Fruit fly (Drosophila melanogaster): Measurements from ENCODE around the gene CG4582.
A peak's percentile ranks its signal among the peaks of the same experiment; 100 is the strongest.

Gene CG4582

DNA sequence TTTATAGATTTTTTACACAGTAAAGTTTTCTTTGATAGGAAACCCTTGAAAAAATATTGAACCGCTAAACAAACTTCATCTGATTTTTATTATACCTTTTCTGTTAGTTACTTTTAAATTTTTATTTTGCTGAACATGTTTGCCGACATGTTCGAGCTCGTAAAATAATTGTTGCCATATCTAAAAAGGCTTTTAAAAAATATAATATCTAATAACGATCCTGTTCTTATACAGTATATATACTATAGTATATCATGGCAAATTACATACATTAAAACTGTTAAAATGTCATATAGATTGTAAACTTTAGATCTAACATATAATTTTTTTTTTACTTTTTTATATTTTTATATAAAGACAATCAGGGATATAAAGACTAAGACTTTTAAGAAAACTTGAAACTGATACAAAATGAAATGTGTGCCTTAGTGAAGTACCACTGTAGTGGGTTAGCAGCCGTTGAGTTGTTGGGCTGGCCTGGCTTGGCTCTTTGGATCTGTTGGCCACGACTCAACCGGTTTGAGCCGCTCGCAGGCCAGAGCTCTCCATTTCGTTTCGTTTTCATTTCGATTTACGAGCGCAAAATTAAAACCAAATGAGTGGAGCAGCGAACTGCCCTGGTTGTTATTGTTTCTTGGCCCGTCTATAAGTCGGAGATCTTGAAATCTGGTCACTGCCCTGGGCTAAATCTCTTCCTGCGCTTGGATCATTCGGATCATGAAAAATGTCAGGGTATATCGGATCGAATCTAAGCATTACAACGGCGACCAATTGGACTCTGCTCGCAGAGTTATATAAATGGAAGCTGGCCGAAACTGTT is 50.4 kb downstream of the CG4582 start (continued):
- TF ChIP-seq Bgb (GFP tag; IDR thresholded peaks at IDR 0.05; ENCODE audit: partially characterized antibody) (no peak), D19B (GFP tag; optimal IDR thresholded peaks at IDR 0.05) (no peak), Ptx1 (GFP tag; IDR thresholded peaks at IDR 0.05) (peak; percentile 39; the same call in 1 of the 2 replicates), pita (GFP tag; optimal IDR thresholded peaks at IDR 0.05) (no peak), CG31441 (GFP tag; IDR thresholded peaks at IDR 0.05) (peak; percentile 67), unpg (GFP tag; optimal IDR thresholded peaks at IDR 0.05) (no peak), CG16813 (GFP tag; IDR thresholded peaks at IDR 0.05; ENCODE audit: partially characterized antibody) (no peak), Vsx1 (GFP tag; optimal IDR thresholded peaks at IDR 0.05) (no peak), Dip2 (GFP tag; IDR thresholded peaks at IDR 0.05) (no peak), CG10431 (GFP tag; optimal IDR thresholded peaks at IDR 0.05) (no peak), CG13123 (GFP tag; optimal IDR thresholded peaks at IDR 0.05) (no peak), CG9437 (GFP tag; optimal IDR thresholded peaks at IDR 0.05) (peak; percentile 20), rib (GFP tag; IDR thresholded peaks at IDR 0.05) (no peak), CG15601 (tag; optimal IDR thresholded peaks at IDR 0.05) (no peak), CoRest (tag; optimal IDR thresholded peaks at IDR 0.05) (peak; percentile 36), CG15696 (tag; optimal IDR thresholded peaks at IDR 0.05) (no peak), zf30C (GFP tag; optimal IDR thresholded peaks at IDR 0.05) (no peak), ato (GFP tag; IDR thresholded peaks at IDR 0.05; ENCODE audit: partially characterized antibody) (no peak), Sox102F (GFP tag; optimal IDR thresholded peaks at IDR 0.05) (peak; percentile 32), CG13424 (tag; optimal IDR thresholded peaks at IDR 0.05) (peak; percentile 33), Atf-2 (GFP tag; optimal IDR thresholded peaks at IDR 0.05) (no peak), crp (GFP tag; optimal IDR thresholded peaks at IDR 0.05) (no peak), CG2712 (tag; optimal IDR thresholded peaks at IDR 0.05) (peak; percentile 42), row (GFP tag; IDR thresholded peaks at IDR 0.05) (peak; percentile 49), CG7745 (tag; optimal IDR thresholded peaks at IDR 0.05) (no peak), CG17359 (tag; optimal IDR thresholded peaks at IDR 0.05) (peak; percentile 14), ftz-f1 (GFP tag; optimal IDR thresholded peaks at IDR 0.05) (no peak), GATAe (GFP tag; conservative IDR thresholded peaks at IDR 0.05) (no peak), nom (GFP tag; optimal IDR thresholded peaks at IDR 0.05) (no peak), Poxn (GFP tag; IDR thresholded peaks at IDR 0.05) (no peak), CG10979 (tag; optimal IDR thresholded peaks at IDR 0.05) (peak; percentile 21), dati (GFP tag; IDR thresholded peaks at IDR 0.05) (no peak), Sry-β (GFP tag; optimal IDR thresholded peaks at IDR 0.05) (no peak), Opbp (GFP tag; IDR thresholded peaks at IDR 0.05; ENCODE audit: partially characterized antibody) (no peak), zen (tag; optimal IDR thresholded peaks at IDR 0.05) (no peak), ind (GFP tag; optimal IDR thresholded peaks at IDR 0.05) (peak; percentile 28), CG34224 (GFP tag; IDR thresholded peaks at IDR 0.05; ENCODE audit: partially characterized antibody) (no peak), cg (GFP tag; optimal IDR thresholded peaks at IDR 0.05) (no peak), Dbx (GFP tag; IDR thresholded peaks at IDR 0.05) (no peak), dpn (GFP tag; optimal IDR thresholded peaks at IDR 0.05) (no peak), CG31388 (GFP tag; optimal IDR thresholded peaks at IDR 0.05) (no peak), TFAM (GFP tag; optimal IDR thresholded peaks at IDR 0.05) (no peak), CG5245 (GFP tag; optimal IDR thresholded peaks at IDR 0.05) (no peak), CG11247 (GFP tag; IDR thresholded peaks at IDR 0.05) (no peak), NC2β (GFP tag; optimal IDR thresholded peaks at IDR 0.05) (no peak), ttk (GFP tag; IDR thresholded peaks at IDR 0.05) (peak; percentile 33; the same call in 1 of the 2 replicates), Hmr (GFP tag; optimal IDR thresholded peaks at IDR 0.05) (no peak), Camta (GFP tag; optimal IDR thresholded peaks at IDR 0.05) (no peak)
